Worm (Caenorhabditis elegans) whole organism, L3 larva: ENCODE measurements around the gene sru-4.

Source experiments
- R02D3.7 ChIP-seq: fragments of 150-350 bp; optimal IDR thresholded peaks from 2 replicates; lab custom pipeline; 2014; ENCODE audit warnings: missing biosample characterization, missing genetic modification characterization
- ama-1 ChIP-seq: fragments of 150-350 bp; optimal IDR thresholded peaks from 2 replicates; lab custom pipeline; 2018
- ceh-16 ChIP-seq: sonication (generic microtip); optimal IDR thresholded peaks from 2 replicates; lab custom pipeline; 2017; ENCODE audit warnings: missing biosample characterization, missing genetic modification characterization
- ceh-28 ChIP-seq: fragments of 150-350 bp; optimal IDR thresholded peaks from 2 replicates; lab custom pipeline; 2014; ENCODE audit warnings: missing biosample characterization, missing genetic modification reagents, missing genetic modification characterization
- ceh-82 ChIP-seq: fragments of 150-350 bp; optimal IDR thresholded peaks from 2 replicates; lab custom pipeline; 2014; ENCODE audit warnings: missing biosample characterization, missing genetic modification characterization
- daf-12 ChIP-seq: fragments of 150-350 bp; optimal IDR thresholded peaks from 2 replicates; lab custom pipeline; 2014; ENCODE audit warnings: missing biosample characterization, missing genetic modification reagents, missing genetic modification characterization
- egl-5 ChIP-seq: fragments of 150-350 bp; optimal IDR thresholded peaks from 2 replicates; lab custom pipeline; 2017; ENCODE audit warnings: missing biosample characterization, missing genetic modification reagents, missing genetic modification characterization, inconsistent platforms
- elt-1 ChIP-seq: fragments of 150-350 bp; optimal IDR thresholded peaks from 2 replicates; lab custom pipeline; 2014; ENCODE audit warnings: missing biosample characterization, missing genetic modification characterization
- elt-2 ChIP-seq: sonication (generic microtip); optimal IDR thresholded peaks from 2 replicates; lab custom pipeline; 2016; ENCODE audit warnings: missing genetic modification reagents, mild to moderate bottlenecking, missing genetic modification characterization, missing compliant biosample characterization
- elt-3 ChIP-seq, 3 experiments: fragments of 150-350 bp in 1 of 3; sonication (generic microtip) in 2 of 3; optimal IDR thresholded peaks; 2 replicates in 2 of 3; 4 replicates in 1 of 3; lab custom pipeline; 2014 to 2017; ENCODE audit warnings: missing biosample characterization in 3 of 3, missing genetic modification characterization in 3 of 3
- eor-1 ChIP-seq, 2 experiments: fragments of 150-350 bp; optimal IDR thresholded peaks; 2 replicates each; lab custom pipeline; 2014 to 2018; ENCODE audit warnings: missing biosample characterization in 2 of 2, missing genetic modification characterization in 2 of 2
- fkh-10 ChIP-seq: sonication (generic microtip); optimal IDR thresholded peaks from 2 replicates; lab custom pipeline; 2017; ENCODE audit warnings: missing biosample characterization, missing genetic modification reagents, missing genetic modification characterization
- jun-1 ChIP-seq: fragments of 150-350 bp; optimal IDR thresholded peaks from 2 replicates; lab custom pipeline; 2014; ENCODE audit warnings: missing biosample characterization, missing genetic modification reagents, missing genetic modification characterization
- lin-15B ChIP-seq: fragments of 150-350 bp; optimal IDR thresholded peaks from 2 replicates; lab custom pipeline; 2014; ENCODE audit warnings: missing biosample characterization, missing genetic modification characterization
- lin-39 ChIP-seq: fragments of 150-350 bp; optimal IDR thresholded peaks from 2 replicates; lab custom pipeline; 2018; ENCODE audit warnings: missing biosample characterization, missing genetic modification reagents, missing genetic modification characterization
- lsy-12 ChIP-seq: sonication (generic microtip); optimal IDR thresholded peaks from 2 replicates; lab custom pipeline; 2016; ENCODE audit warnings: mild to moderate bottlenecking, missing genetic modification characterization, missing compliant biosample characterization
- mdl-1 ChIP-seq: fragments of 150-350 bp; optimal IDR thresholded peaks from 2 replicates; lab custom pipeline; 2014; ENCODE audit warnings: missing biosample characterization, missing genetic modification characterization
- nfya-1 ChIP-seq: sonication (generic microtip); optimal IDR thresholded peaks from 2 replicates; lab custom pipeline; 2017; ENCODE audit warnings: missing genetic modification characterization, mild to moderate bottlenecking, missing compliant biosample characterization, antibody characterized with exemption, moderate library complexity; ENCODE audit not compliant: insufficient read depth
- nhr-11 ChIP-seq: fragments of 150-350 bp; optimal IDR thresholded peaks from 2 replicates; lab custom pipeline; 2014; ENCODE audit warnings: missing biosample characterization, missing genetic modification characterization
- nhr-23 ChIP-seq: fragments of 150-350 bp; optimal IDR thresholded peaks from 2 replicates; lab custom pipeline; 2014; ENCODE audit warnings: missing biosample characterization, missing genetic modification reagents, missing genetic modification characterization
- nhr-237 ChIP-seq: fragments of 150-350 bp; optimal IDR thresholded peaks from 2 replicates; lab custom pipeline; 2014; ENCODE audit warnings: missing biosample characterization, missing genetic modification characterization
- nhr-25 ChIP-seq: sonication (generic microtip); optimal IDR thresholded peaks from 2 replicates; lab custom pipeline; 2017; ENCODE audit warnings: missing biosample characterization, missing genetic modification characterization
- nhr-43 ChIP-seq: sonication (generic microtip); optimal IDR thresholded peaks from 2 replicates; lab custom pipeline; 2016; ENCODE audit warnings: mild to moderate bottlenecking, missing genetic modification characterization, missing compliant biosample characterization; ENCODE audit not compliant: poor library complexity, severe bottlenecking
- nhr-67 ChIP-seq: fragments of 150-350 bp; optimal IDR thresholded peaks from 2 replicates; lab custom pipeline; 2014; ENCODE audit warnings: missing biosample characterization, missing genetic modification characterization
- nhr-76 ChIP-seq: fragments of 150-350 bp; sonication (generic microtip); optimal IDR thresholded peaks from 5 replicates; lab custom pipeline; 2014; ENCODE audit warnings: missing biosample characterization, missing genetic modification characterization
- nhr-77 ChIP-seq: fragments of 150-350 bp; optimal IDR thresholded peaks from 2 replicates; lab custom pipeline; 2014; ENCODE audit warnings: missing biosample characterization, missing genetic modification characterization
- skn-1 ChIP-seq: fragments of 150-350 bp; optimal IDR thresholded peaks from 2 replicates; lab custom pipeline; 2014; ENCODE audit warnings: missing biosample characterization, missing genetic modification characterization
- snpc-4 ChIP-seq: fragments of 150-350 bp; optimal IDR thresholded peaks from 2 replicates; lab custom pipeline; 2014; ENCODE audit warnings: missing biosample characterization, missing genetic modification characterization
- tbx-2 ChIP-seq: sonication (generic microtip); optimal IDR thresholded peaks from 2 replicates; lab custom pipeline; 2016; ENCODE audit warnings: mild to moderate bottlenecking, missing genetic modification characterization, missing compliant biosample characterization
- ztf-11 ChIP-seq: fragments of 150-350 bp; optimal IDR thresholded peaks from 2 replicates; lab custom pipeline; 2014; ENCODE audit warnings: missing biosample characterization, missing genetic modification characterization
- ztf-4 ChIP-seq: fragments of 150-350 bp; optimal IDR thresholded peaks from 2 replicates; lab custom pipeline; 2014; ENCODE audit warnings: missing biosample characterization, missing genetic modification characterization

sru-4 gene

ce11 chrIV:9477135-9477928 lies 20.9 kb upstream of the sru-4 start, which contains the start of gene wrt-3 (continued):
- TF ChIP-seq lin-15B (tag; lab: Kevin White, UChicago) = no peak
- TF ChIP-seq ztf-4 (tag; lab: Kevin White, UChicago) = no peak
- no peak for TF ChIP-seq nhr-67

- no peak for TF ChIP-seq daf-12 (tag; lab: Kevin White, UChicago)
- no peak for TF ChIP-seq ama-1
- TF ChIP-seq elt-3 (tag; optimal IDR thresholded peaks at IDR 0.05; lab: Kevin White, UChicago) = no peak
- no peak for TF ChIP-seq elt-1 (tag; lab: Kevin White, UChicago)
- no peak for TF ChIP-seq lsy-12 (tag; lab: Kevin White, UChicago)
- TF ChIP-seq lin-39 (tag; lab: Kevin White, UChicago) = no peak
- no peak for TF ChIP-seq nhr-25 (tag; lab: Kevin White, UChicago)
- no peak for TF ChIP-seq ceh-28 (tag; lab: Kevin White, UChicago)
- no peak for TF ChIP-seq jun-1 (tag; lab: Kevin White, UChicago)
- TF ChIP-seq tbx-2 (tag; lab: Kevin White, UChicago) = no peak
- TF ChIP-seq ceh-16 (tag; lab: Kevin White, UChicago) = no peak
- no peak for TF ChIP-seq nhr-23 (tag; lab: Kevin White, UChicago)
- no peak for TF ChIP-seq nhr-76 (tag; lab: Kevin White, UChicago)
- TF ChIP-seq fkh-10 (GFP tag; lab: Kevin White, UChicago) = no peak
- no peak for TF ChIP-seq mdl-1 (tag; lab: Kevin White, UChicago)
- TF ChIP-seq skn-1 (tag; lab: Kevin White, UChicago) = no peak
- TF ChIP-seq nfya-1 (tag; lab: Kevin White, UChicago) = no peak
Measured at ce11 chrIV:9480936-9481335, 17.3 kb upstream of the sru-4 start, which contains the start of gene cng-3. cng-3 (minus strand) TSS chrIV:9481037.

- TF ChIP-seq eor-1 (tag; optimal IDR thresholded peaks at IDR 0.05; lab: Kevin White, UChicago) (no peak), elt-2 (tag; lab: Kevin White, UChicago) (no peak), nhr-25 (tag; lab: Kevin White, UChicago) (no peak), ztf-11 (no peak), ceh-82 (tag; lab: Kevin White, UChicago) (no peak)
Measured at ce11 chrIV:9485040-9485439, 13.1 kb upstream of the sru-4 start, which contains the start of gene gadr-2. gadr-2 (minus strand) TSS chrIV:9485140.

ce11 chrIV:9485972-9486371 lies 12.2 kb upstream of the sru-4 start, which contains the start of gene sru-2:
sru-2 (plus strand) TSS chrIV:9486272.
- no peak for TF ChIP-seq ceh-16 (tag; lab: Kevin White, UChicago)
- TF ChIP-seq snpc-4 = no peak
- no peak for TF ChIP-seq fkh-10 (GFP tag; lab: Kevin White, UChicago)
- no peak for TF ChIP-seq R02D3.7 (tag; lab: Kevin White, UChicago)
- TF ChIP-seq skn-1 (tag; lab: Kevin White, UChicago) = no peak
- no peak for TF ChIP-seq nhr-11 (tag; lab: Kevin White, UChicago)
- no peak for TF ChIP-seq nhr-77
- TF ChIP-seq elt-2 (tag; lab: Kevin White, UChicago) = no peak
- TF ChIP-seq egl-5 (tag; lab: Kevin White, UChicago) = no peak
- TF ChIP-seq nhr-43 (tag; lab: Kevin White, UChicago) = no peak
- no peak for TF ChIP-seq nhr-25 (tag; lab: Kevin White, UChicago)

ce11 chrIV:9486779-9487178 lies 11.4 kb upstream of the sru-4 start:
- TF ChIP-seq lsy-12 (tag; lab: Kevin White, UChicago) (no peak), skn-1 (tag; lab: Kevin White, UChicago) (no peak), snpc-4 (no peak), nhr-237 (tag; lab: Kevin White, UChicago) (no peak)
